Worm (Caenorhabditis elegans): Measurements from ENCODE around the gene F22E5.2.
"Not testable (repeated sequence)": the region's sequence is repeated elsewhere in the genome, so short reads cannot be mapped to it uniquely, and the experiment has no call there.

Gene F22E5.2

DNA sequence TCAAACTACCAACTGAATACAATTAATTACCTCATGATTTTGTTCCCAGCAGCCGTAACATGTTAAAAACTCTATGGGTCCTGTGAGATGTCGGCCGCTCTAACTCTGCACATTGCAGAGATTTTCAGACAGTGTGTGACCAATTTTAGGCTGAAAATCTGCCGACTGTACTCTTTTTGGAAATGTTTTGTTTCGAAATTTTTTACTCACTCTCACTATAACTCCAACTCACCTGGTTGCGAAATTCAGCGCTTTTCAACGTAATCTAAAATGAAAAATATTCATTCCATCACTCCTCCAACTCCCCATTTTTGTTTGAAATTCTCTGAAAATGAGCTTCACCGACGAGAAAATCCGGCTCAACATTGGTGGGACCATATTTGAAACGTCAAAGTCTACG, 15.6 kb upstream of the F22E5.2 start, which contains the start of the genes F22E5.13 and F22E5.6:
TSS of gene F22E5.13 (minus strand) at position 101 of the 400 bp plus-strand sequence.
TSS of gene F22E5.6 (plus strand) at position 297 of the 400 bp plus-strand sequence.
- TF ChIP-seq elt-3 (tag; optimal IDR thresholded peaks at IDR 0.05), result no peak
- TF ChIP-seq bed-3 (GFP tag; optimal IDR thresholded peaks at IDR 0.05), result no peak
- TF ChIP-seq lsy-2 (tag; optimal IDR thresholded peaks at IDR 0.05), result no peak
- no peak for TF ChIP-seq ztf-11 (tag; optimal IDR thresholded peaks at IDR 0.05)
- no peak for TF ChIP-seq nhr-76 (tag; optimal IDR thresholded peaks at IDR 0.05)

DNA sequence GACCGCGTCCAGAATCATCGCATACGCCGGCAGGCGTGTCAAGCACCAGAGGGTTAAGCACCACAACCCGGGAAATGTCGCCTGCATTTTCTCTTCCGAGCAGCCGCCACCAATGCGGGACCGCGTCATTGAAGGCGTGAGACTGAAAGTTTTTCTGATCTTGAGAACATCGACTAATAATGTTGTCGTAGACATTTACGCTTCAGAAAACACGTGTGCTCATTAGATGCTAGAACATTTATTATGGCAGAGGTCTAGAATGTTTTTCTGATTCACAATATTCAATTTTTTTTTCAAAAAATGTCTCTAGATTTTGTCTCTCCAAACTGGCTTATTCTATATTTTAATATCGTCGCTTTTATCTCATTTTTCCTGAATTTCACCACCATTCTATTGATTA, 8.6 kb upstream of the F22E5.2 start, which contains the start of gene sri-47:
TSS of gene sri-47 (plus strand) at position 301 of the 400 bp plus-strand sequence.
- TF ChIP-seq sptf-1 (tag; optimal IDR thresholded peaks at IDR 0.05) (no peak), snpc-4 (tag; optimal IDR thresholded peaks at IDR 0.05) (no peak), ztf-11 (tag; optimal IDR thresholded peaks at IDR 0.05) (no peak), ceh-39 (tag; optimal IDR thresholded peaks at IDR 0.05) (no peak), tbx-8 (GFP tag; optimal IDR thresholded peaks at IDR 0.05) (no peak), nhr-12 (tag; optimal IDR thresholded peaks at IDR 0.05) (no peak), nhr-237 (tag; optimal IDR thresholded peaks at IDR 0.05) (no peak), nhr-2 (tag; optimal IDR thresholded peaks at IDR 0.05) (no peak)

DNA sequence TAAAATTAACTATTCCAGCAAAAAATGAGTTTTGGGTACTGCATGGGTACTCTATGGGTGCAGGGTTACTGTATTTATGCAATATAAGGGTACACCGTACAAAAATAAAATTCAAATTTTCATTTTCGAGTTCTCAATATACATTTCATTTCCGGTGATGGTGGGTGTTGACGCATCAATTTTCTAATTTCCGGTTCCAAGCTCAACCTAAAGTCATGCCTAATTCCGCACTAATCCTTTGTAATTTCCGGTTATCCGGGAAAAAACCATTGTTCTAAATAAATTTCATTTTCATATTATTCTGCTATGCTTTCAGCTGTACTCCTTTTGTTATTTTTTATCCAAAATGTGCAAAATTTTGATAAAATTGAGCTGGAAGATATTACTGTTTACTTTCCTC, 5.8 kb upstream of the F22E5.2 start, which contains the start of gene gcy-21:
TSS of gene gcy-21 (plus strand) at position 301 of the 400 bp plus-strand sequence.
- no peak for TF ChIP-seq ceh-83 (GFP tag; optimal IDR thresholded peaks at IDR 0.05)
- TF ChIP-seq ztf-11 (tag; optimal IDR thresholded peaks at IDR 0.05), result no peak
- no peak for TF ChIP-seq ces-1 (GFP tag; optimal IDR thresholded peaks at IDR 0.05)

DNA sequence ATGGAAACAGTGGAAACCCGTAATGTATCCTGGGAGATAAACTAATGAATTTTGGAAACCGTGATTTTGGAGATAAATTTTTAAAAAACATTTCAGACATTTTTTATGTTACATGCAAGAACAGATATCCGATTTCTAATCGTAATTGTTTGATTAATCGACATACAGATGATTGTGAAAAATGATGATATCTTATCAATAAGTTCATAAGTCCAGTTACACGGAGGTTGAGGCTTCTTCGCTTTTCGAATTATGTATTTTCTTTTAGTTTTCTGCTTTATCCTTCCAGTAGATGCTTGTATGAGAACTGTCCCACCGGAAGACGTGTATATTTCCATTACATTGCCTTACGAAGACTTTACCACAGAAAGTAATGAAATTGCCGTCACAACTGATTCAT, 425 bp downstream of the F22E5.2 start, which contains the start of gene F22E5.22:
TSS of gene F22E5.22 (plus strand) at position 301 of the 400 bp plus-strand sequence.
- TF ChIP-seq lsy-2 (tag; optimal IDR thresholded peaks at IDR 0.05) (no peak), snpc-4 (tag; optimal IDR thresholded peaks at IDR 0.05) (no peak), flh-1 (GFP tag; optimal IDR thresholded peaks at IDR 0.05) (no peak), unc-120 (tag; optimal IDR thresholded peaks at IDR 0.05; ENCODE audit: poor library complexity, severe bottlenecking) (no peak), nhr-12 (tag; optimal IDR thresholded peaks at IDR 0.05) (no peak), mep-1 (tag; optimal IDR thresholded peaks at IDR 0.05) (no peak), lin-32 (GFP tag; optimal IDR thresholded peaks at IDR 0.05) (no peak), nhr-237 (tag; optimal IDR thresholded peaks at IDR 0.05) (no peak), elt-1 (tag; optimal IDR thresholded peaks at IDR 0.05; ENCODE audit: borderline replicate concordance, insufficient read depth) (no peak), blmp-1 (tag; optimal IDR thresholded peaks at IDR 0.05) (no peak), drap-1 (GFP tag; optimal IDR thresholded peaks at IDR 0.05) (no peak)

DNA sequence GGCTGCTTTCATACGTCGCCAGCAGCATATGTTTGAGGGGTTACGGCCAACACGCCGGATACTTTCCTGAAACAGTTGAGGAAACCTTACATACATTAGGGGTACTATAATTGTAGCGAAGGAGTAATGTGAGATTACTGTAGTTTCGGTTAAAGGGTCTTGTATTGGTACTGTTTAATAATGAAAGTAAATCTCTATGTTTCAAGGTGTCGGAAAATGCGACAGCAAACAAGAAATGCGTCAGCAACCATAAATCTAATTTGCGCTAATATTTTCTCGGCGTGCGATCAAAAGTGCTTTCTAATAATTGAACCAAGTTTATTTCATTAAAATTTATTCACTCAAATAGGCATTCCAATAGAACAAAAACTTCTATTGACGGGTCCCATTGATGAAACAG, 7.1 kb downstream of the F22E5.2 start, which contains the start of gene sri-57:
TSS of gene sri-57 (minus strand) at position 101 of the 400 bp plus-strand sequence.
- TF ChIP-seq mab-5, sptf-1, nhr-76 (tag; optimal IDR thresholded peaks at IDR 0.05): not testable (repeated sequence)

DNA sequence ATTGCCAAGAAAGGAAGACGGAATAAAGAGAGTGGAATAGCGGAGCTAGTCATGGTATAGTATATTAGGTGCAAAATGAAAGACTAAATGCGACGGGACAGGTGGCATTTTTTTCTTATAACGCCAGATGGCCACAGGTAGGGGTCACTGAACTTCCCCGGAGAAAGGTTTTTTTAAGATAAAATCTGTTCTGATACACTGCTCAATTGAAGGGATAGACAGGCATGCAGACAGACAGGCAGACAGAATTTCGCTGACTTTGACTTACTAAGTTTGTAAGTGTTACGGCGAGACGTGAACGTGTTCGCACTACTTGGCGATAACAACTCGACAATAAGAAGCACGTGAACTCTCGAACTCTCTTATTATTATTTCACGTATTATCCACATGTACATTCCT, 8.4 kb downstream of the F22E5.2 start, which contains the start of the genes F22E5.20 and F22E5.1:
TSS of gene F22E5.20 (minus strand) at position 101 of the 400 bp plus-strand sequence.
TSS of gene F22E5.1 (plus strand) at position 242 of the 400 bp plus-strand sequence.
- not testable (repeated sequence) for TF ChIP-seq sem-2 (GFP tag; optimal IDR thresholded peaks at IDR 0.05); blmp-1 (tag; optimal IDR thresholded peaks at IDR 0.05); M03D4.4 (tag; optimal IDR thresholded peaks at IDR 0.05)

DNA sequence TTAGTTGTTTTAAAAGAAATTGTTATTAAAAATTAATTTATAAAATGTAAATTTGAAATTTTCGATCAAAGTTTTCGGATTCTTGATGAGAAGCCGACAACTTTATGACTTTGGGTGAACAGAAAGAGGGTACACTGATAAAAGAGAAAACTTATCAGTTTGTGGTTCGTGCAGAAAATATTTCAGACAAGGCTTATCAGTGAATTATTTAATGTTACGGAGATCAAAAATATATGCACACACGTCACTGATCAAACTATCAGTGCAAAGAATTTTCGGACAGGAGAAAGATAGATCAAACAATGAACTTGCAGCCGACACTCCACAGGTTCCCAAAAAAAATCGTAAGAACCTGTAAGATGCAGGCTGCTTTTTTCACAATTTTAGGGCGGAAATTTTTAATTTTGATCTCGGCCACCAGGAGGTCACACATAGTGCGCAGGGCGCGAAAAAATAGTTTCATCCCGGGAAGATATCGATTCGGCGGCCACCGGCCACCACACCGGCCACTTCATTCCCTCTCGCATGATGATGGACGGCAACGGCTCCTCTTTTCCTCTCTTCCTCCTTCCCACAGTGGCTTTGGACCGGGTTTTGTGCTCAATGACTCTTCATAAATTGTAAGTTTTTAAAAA, 12.5 kb downstream of the F22E5.2 start, which contains the start of gene F22E5.17:
TSS of gene F22E5.17 (plus strand) at position 508 of the 635 bp plus-strand sequence.
- TF ChIP-seq flh-1 (GFP tag; optimal IDR thresholded peaks at IDR 0.05) (no peak), blmp-1 (tag; optimal IDR thresholded peaks at IDR 0.05) (no peak), nhr-12 (tag; optimal IDR thresholded peaks at IDR 0.05) (no peak), ceh-39 (tag; optimal IDR thresholded peaks at IDR 0.05) (no peak), hlh-1 (tag; optimal IDR thresholded peaks at IDR 0.05) (no peak), lin-13 (tag; optimal IDR thresholded peaks at IDR 0.05) (no peak), snpc-4 (tag; optimal IDR thresholded peaks at IDR 0.05) (no peak), ztf-11 (tag; optimal IDR thresholded peaks at IDR 0.05) (no peak), tbx-8 (GFP tag; optimal IDR thresholded peaks at IDR 0.05) (no peak), zip-8 (tag; optimal IDR thresholded peaks at IDR 0.05) (no peak), sem-2 (GFP tag; optimal IDR thresholded peaks at IDR 0.05) (no peak)
